Worm (Caenorhabditis elegans): ENCODE measurements around the gene rpoa-49.

DNA sequence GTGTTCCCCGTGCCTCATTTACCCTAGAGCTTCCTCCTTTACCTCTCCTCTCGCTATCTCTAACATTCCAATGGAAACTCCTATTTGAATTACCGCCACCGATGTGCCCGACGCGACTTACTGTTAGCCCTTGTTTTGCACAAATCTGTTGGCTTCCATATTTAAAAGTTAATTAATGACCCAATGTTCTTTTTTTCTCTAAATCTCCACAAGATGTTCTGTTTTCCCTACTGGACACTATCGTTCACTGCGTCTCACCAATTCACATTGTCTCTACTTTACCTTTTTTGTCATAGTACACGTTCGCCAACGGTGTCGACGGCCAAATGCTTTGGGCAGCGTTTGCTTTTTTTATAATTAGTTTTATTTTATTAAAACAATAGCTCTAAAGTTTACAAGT lies 44.3 kb upstream of the rpoa-49 start:
- TF ChIP-seq flt-1 (GFP tag; IDR thresholded peaks at IDR 0.05) (no peak), T22C8.4 (GFP tag; IDR thresholded peaks at IDR 0.05) (no peak), klf-2 (GFP tag; conservative IDR thresholded peaks at IDR 0.05) (no peak), ztf-29 (GFP tag; IDR thresholded peaks at IDR 0.05) (no peak), ztf-23 (GFP tag; IDR thresholded peaks at IDR 0.05) (no peak), cog-1 (tag; optimal IDR thresholded peaks at IDR 0.05) (no peak), tab-1 (GFP tag; IDR thresholded peaks at IDR 0.05) (no peak), ref-1 (GFP tag; conservative IDR thresholded peaks at IDR 0.05) (no peak)
